Fruit fly (Drosophila melanogaster): ENCODE data around the gene CG31198.

- TF ChIP-seq Myc (optimal IDR thresholded peaks at IDR 0.05) = no peak
- no peak for TF ChIP-seq psq (optimal IDR thresholded peaks at IDR 0.05)
- TF ChIP-seq h (optimal IDR thresholded peaks at IDR 0.05) = no peak
- TF ChIP-seq ttk (optimal IDR thresholded peaks at IDR 0.05) = no peak
- TF ChIP-seq Sin3A (optimal IDR thresholded peaks at IDR 0.05) = no peak
These were observed 9.1 kb upstream of the CG31198 start, which contains the start of gene CG31343 for dm6 chr3R:21744988-21745387.

Measured in Kc167 (cell line).